Worm (Caenorhabditis elegans): ENCODE results near the gene Y54F10AM.11.

ce11 chrIII:2552382-2552781, 11.4 kb downstream of the Y54F10AM.11 start:
- TF ChIP-seq nfya-1 (tag; optimal IDR thresholded peaks at IDR 0.05; ENCODE audit: insufficient read depth) (peak; percentile 35), tbx-2 (tag; optimal IDR thresholded peaks at IDR 0.05) (no peak), unc-39 (tag; optimal IDR thresholded peaks at IDR 0.05) (no peak), nhr-25 (tag; optimal IDR thresholded peaks at IDR 0.05) (no peak), R02D3.7 (tag; optimal IDR thresholded peaks at IDR 0.05) (no peak), ceh-82 (tag; optimal IDR thresholded peaks at IDR 0.05) (no peak)
